Worm (Caenorhabditis elegans) whole organism, young adult: ENCODE results near the gene clec-157.

Experiments
- C06A6.2 ChIP-seq: fragments of 200-800 bp; sonication (Bioruptor generic); conservative IDR thresholded peaks from 2 replicates; pipeline ENCODE4 v1.3.6; 2022; ENCODE audit warnings: missing genetic modification characterization, missing compliant biosample characterization
- F10E7.11 ChIP-seq: sonication (generic microtip); optimal IDR thresholded peaks from 2 replicates; lab custom pipeline; 2017; ENCODE audit warnings: mild to moderate bottlenecking, missing genetic modification characterization, moderate library complexity, missing compliant biosample characterization
- attf-3 ChIP-seq: fragments of 200-800 bp; sonication (Bioruptor generic); conservative IDR thresholded peaks from 2 replicates; pipeline ENCODE4 v1.3.6; 2022; ENCODE audit warnings: missing genetic modification reagents, missing genetic modification characterization, missing compliant biosample characterization
- ceh-40 ChIP-seq: fragments of 200-800 bp; sonication (Bioruptor generic); IDR thresholded peaks from 2 replicates; pipeline ENCODE4 v1.3.6; 2022; ENCODE audit warnings: missing genetic modification characterization, missing compliant biosample characterization
- ceh-58 ChIP-seq: fragments of 200-800 bp; sonication (Bioruptor generic); IDR thresholded peaks from 2 replicates; pipeline ENCODE4 v1.3.6; 2022; ENCODE audit warnings: missing genetic modification characterization, missing compliant biosample characterization
- chd-7 ChIP-seq: sonication (generic microtip); optimal IDR thresholded peaks from 2 replicates; lab custom pipeline; 2016; ENCODE audit warnings: mild to moderate bottlenecking, missing genetic modification characterization, moderate library complexity, missing compliant biosample characterization
- dox-1 ChIP-seq: fragments of 200-800 bp; sonication (Bioruptor generic); IDR thresholded peaks from 2 replicates; pipeline ENCODE4 v1.3.6; 2022; ENCODE audit warnings: missing genetic modification reagents, missing genetic modification characterization, missing compliant biosample characterization
- egl-44 ChIP-seq: fragments of 200-800 bp; sonication (Bioruptor generic); IDR thresholded peaks from 2 replicates; pipeline ENCODE4 v1.3.6; 2022; ENCODE audit warnings: missing genetic modification reagents, missing genetic modification characterization, missing compliant biosample characterization
- let-607 ChIP-seq, 2 experiments: fragments of 200-800 bp in 1 of 2; sonication (Bioruptor generic) in 1 of 2; sonication (generic microtip) in 1 of 2; optimal IDR thresholded peaks; 2 replicates each; lab custom pipeline; 2016 to 2018; ENCODE audit warnings: mild to moderate bottlenecking in 2 of 2, missing compliant biosample characterization in 2 of 2, missing genetic modification characterization in 2 of 2, moderate library complexity in 2 of 2, missing genotype in 1 of 2
- lin-35 ChIP-seq, 3 experiments: fragments of 150-350 bp in 2 of 3; sonication (generic microtip) in 1 of 3; optimal IDR thresholded peaks; 2 replicates each; lab custom pipeline; 2014 to 2018; ENCODE audit warnings: missing biosample characterization in 3 of 3, missing genetic modification characterization in 3 of 3, missing genetic modification reagents in 3 of 3
- lsl-1 ChIP-seq: fragments of 200-800 bp; sonication (Bioruptor generic); optimal IDR thresholded peaks from 2 replicates; lab custom pipeline; 2018; ENCODE audit warnings: mild to moderate bottlenecking, missing genetic modification characterization, moderate library complexity, missing compliant biosample characterization
- sea-2 ChIP-seq: fragments of 200-800 bp; sonication (Bioruptor generic); IDR thresholded peaks from 2 replicates; pipeline ENCODE4 v1.3.6; 2022; ENCODE audit warnings: missing genetic modification characterization, missing compliant biosample characterization
- unc-62 ChIP-seq: fragments of 150-350 bp; optimal IDR thresholded peaks from 2 replicates; lab custom pipeline; 2014; ENCODE audit warnings: missing biosample characterization, missing genetic modification reagents, missing genetic modification characterization
- ztf-26 ChIP-seq: sonication (generic microtip); optimal IDR thresholded peaks from 2 replicates; lab custom pipeline; 2017; ENCODE audit warnings: missing genetic modification characterization, missing compliant biosample characterization
- ztf-28 ChIP-seq: fragments of 200-800 bp; sonication (Bioruptor generic); IDR thresholded peaks from 2 replicates; pipeline ENCODE4 v1.3.6; 2022; ENCODE audit warnings: missing genetic modification reagents, missing genetic modification characterization, missing compliant biosample characterization

The clec-157 gene

ce11 chrIII:4796039-4796438 lies 48.2 kb downstream of the clec-157 start (continued):
- TF ChIP-seq F10E7.11 (tag; lab: Kevin White, UChicago) (no peak), ceh-40 (no peak), lin-35 (GFP tag; optimal IDR thresholded peaks at IDR 0.05; lab: Kevin White, UChicago) (peak in 1 of 3 experiments; percentile 42), egl-44 (GFP tag; lab: Robert Waterston, UW) (no peak), lsl-1 (no peak), chd-7 (tag; lab: Kevin White, UChicago) (no peak), unc-62 (GFP tag; lab: Kevin White, UChicago) (peak; percentile 19), ceh-58 (GFP tag; lab: Robert Waterston, UW) (no peak), attf-3 (GFP tag; lab: Robert Waterston, UW) (no peak), C06A6.2 (GFP tag; lab: Robert Waterston, UW) (no peak), ztf-28 (GFP tag; lab: Robert Waterston, UW) (no peak), dox-1 (GFP tag; lab: Robert Waterston, UW) (peak; percentile 75), let-607 (tag; optimal IDR thresholded peaks at IDR 0.05; lab: Kevin White, UChicago) (peak in 1 of 2 experiments; percentile 17), sea-2 (no peak), ztf-26 (tag; lab: Kevin White, UChicago) (peak; percentile 15)
